Fruit fly (Drosophila melanogaster) S2 (cell line): ENCODE data around the gene mthl12.

Experiments used
- CG8478 ChIP-seq: fragments of >200 bp; optimal IDR thresholded peaks from 2 replicates; lab custom pipeline; 2018
- CTCF ChIP-seq, 2 experiments: fragments of >200 bp; optimal IDR thresholded peaks; 2 replicates each; lab custom pipeline; 2018

The mthl12 gene

dm6 chr3R:13364175-13365174 is 11.0 kb downstream of the mthl12 start, which contains the start of gene Dic1:
Gene Dic1 (plus strand): TSS chr3R:13364938.
- TF ChIP-seq CG8478 (lab: Kevin White, UChicago) = no peak
- TF ChIP-seq CTCF (optimal IDR thresholded peaks at IDR 0.05; lab: Kevin White, UChicago) = no peak

- TF ChIP-seq CTCF (optimal IDR thresholded peaks at IDR 0.05; lab: Kevin White, UChicago) (no peak), CG8478 (lab: Kevin White, UChicago) (no peak)
These were observed 12.4 kb downstream of the mthl12 start for dm6 chr3R:13365665-13366414.

dm6 chr3R:13366561-13367518 is 13.4 kb downstream of the mthl12 start, which contains the start of gene Elp6:
Gene Elp6 (minus strand): TSS chr3R:13366910.
- TF ChIP-seq CTCF (optimal IDR thresholded peaks at IDR 0.05; lab: Kevin White, UChicago) (no peak), CG8478 (lab: Kevin White, UChicago) (no peak)

dm6 chr3R:13369348-13369747 is 15.9 kb downstream of the mthl12 start, which contains the start of gene CheA87a:
Gene CheA87a (plus strand): TSS chr3R:13369648.
- TF ChIP-seq CG8478 (lab: Kevin White, UChicago) (no peak), CTCF (optimal IDR thresholded peaks at IDR 0.05; lab: Kevin White, UChicago) (no peak)

- no peak for TF ChIP-seq CTCF (optimal IDR thresholded peaks at IDR 0.05; lab: Kevin White, UChicago)
- no peak for TF ChIP-seq CG8478 (lab: Kevin White, UChicago)
These were observed 18.6 kb downstream of the mthl12 start, which contains the start of the genes Lip3 and CG34309 for dm6 chr3R:13371840-13372680. Gene Lip3 (minus strand): TSS chr3R:13371904. Gene CG34309 (plus strand): TSS chr3R:13372630.

- TF ChIP-seq CG8478 (lab: Kevin White, UChicago) (no peak), CTCF (optimal IDR thresholded peaks at IDR 0.05; lab: Kevin White, UChicago) (no peak)
These were observed 21.4 kb downstream of the mthl12 start for dm6 chr3R:13374913-13375312.

dm6 chr3R:13379675-13380074 is 26.2 kb downstream of the mthl12 start, which contains the start of the genes CG9813 and CG8870:
Gene CG9813 (minus strand): TSS chr3R:13379775.
Gene CG8870 (plus strand): TSS chr3R:13379842.
- TF ChIP-seq CG8478 (lab: Kevin White, UChicago) = no peak
- TF ChIP-seq CTCF (optimal IDR thresholded peaks at IDR 0.05; lab: Kevin White, UChicago) = no peak

dm6 chr3R:13381744-13382435 is 28.4 kb downstream of the mthl12 start, which contains the start of the genes mRpS21 and Droj2:
Gene mRpS21 (minus strand): TSS chr3R:13381809.
Gene Droj2 (plus strand): TSS chr3R:13382106.
- TF ChIP-seq CG8478 (lab: Kevin White, UChicago) (no peak), CTCF (optimal IDR thresholded peaks at IDR 0.05; lab: Kevin White, UChicago) (no peak)

- TF ChIP-seq CTCF (optimal IDR thresholded peaks at IDR 0.05; lab: Kevin White, UChicago) = no peak
- TF ChIP-seq CG8478 (lab: Kevin White, UChicago) = no peak
These were observed 29.2 kb downstream of the mthl12 start for dm6 chr3R:13382656-13383142.

dm6 chr3R:13385105-13385504 is 31.6 kb downstream of the mthl12 start:
- no peak for TF ChIP-seq CTCF (optimal IDR thresholded peaks at IDR 0.05; lab: Kevin White, UChicago)
- TF ChIP-seq CG8478 (lab: Kevin White, UChicago) = no peak

- TF ChIP-seq CG8478 (lab: Kevin White, UChicago) = no peak
- no peak for TF ChIP-seq CTCF (optimal IDR thresholded peaks at IDR 0.05; lab: Kevin White, UChicago)
These were observed 34.8 kb downstream of the mthl12 start, which contains the start of gene CG9799 for dm6 chr3R:13388160-13388870. Gene CG9799 (minus strand): TSS chr3R:13388709.
